Fruit fly (Drosophila melanogaster) whole organism, embryonic: ENCODE data around the gene Tet.

ENCODE experiments used
- Aef1 ChIP-seq: fragments of 200-800 bp; sonication (Bioruptor generic); IDR thresholded peaks from 3 replicates; pipeline ENCODE4 v1.3.6; 2022; ENCODE audit warnings: missing biosample characterization, missing genetic modification characterization
- Atf6 ChIP-seq: fragments of 200-800 bp; sonication (Bioruptor generic); IDR thresholded peaks from 2 replicates; pipeline ENCODE4 v1.3.6; 2022; ENCODE audit warnings: missing biosample characterization, missing genetic modification characterization
- CG11456 ChIP-seq: fragments of 200-800 bp; sonication (Bioruptor generic); IDR thresholded peaks from 3 replicates; pipeline ENCODE4 v1.3.6; 2022; ENCODE audit warnings: missing biosample characterization, missing genetic modification characterization
- CG12155 ChIP-seq: fragments of 200-800 bp; sonication (Bioruptor generic); optimal IDR thresholded peaks from 3 replicates; lab custom pipeline; 2016; ENCODE audit warnings: missing biosample characterization, missing genetic modification characterization
- CG12236 ChIP-seq: fragments of 200-800 bp; sonication (Bioruptor generic); optimal IDR thresholded peaks from 2 replicates; lab custom pipeline; 2016; ENCODE audit warnings: missing biosample characterization, missing genetic modification characterization
- CG13894 ChIP-seq: fragments of 200-800 bp; sonication (Bioruptor generic); optimal IDR thresholded peaks from 3 replicates; lab custom pipeline; 2018; ENCODE audit warnings: missing biosample characterization, mild to moderate bottlenecking, missing genetic modification characterization, moderate library complexity
- CG14014 ChIP-seq: fragments of 200-800 bp; sonication (Bioruptor generic); IDR thresholded peaks from 2 replicates; pipeline ENCODE4 v1.3.6; 2022; ENCODE audit warnings: missing biosample characterization, missing genetic modification characterization
- CG1603 ChIP-seq: fragments of 200-800 bp; sonication (Bioruptor generic); optimal IDR thresholded peaks from 2 replicates; lab custom pipeline; 2019; ENCODE audit warnings: missing biosample characterization, mild to moderate bottlenecking, missing genetic modification characterization, moderate library complexity
- CG16813 ChIP-seq: fragments of 200-800 bp; sonication (Bioruptor generic); IDR thresholded peaks from 3 replicates; pipeline ENCODE4 v1.3.6; 2022; ENCODE audit warnings: missing biosample characterization, missing genetic modification characterization; ENCODE audit not compliant: partially characterized antibody
- CG18476 ChIP-seq: fragments of 200-800 bp; sonication (Bioruptor generic); optimal IDR thresholded peaks from 2 replicates; lab custom pipeline; 2016; ENCODE audit warnings: missing biosample characterization, mild to moderate bottlenecking, missing genetic modification characterization
- CG18764 ChIP-seq: fragments of 200-800 bp; sonication (Bioruptor generic); optimal IDR thresholded peaks from 3 replicates; lab custom pipeline; 2016; ENCODE audit warnings: missing biosample characterization, missing genetic modification characterization
- CG2199 ChIP-seq: fragments of 200-800 bp; sonication (Bioruptor generic); IDR thresholded peaks from 3 replicates; pipeline ENCODE4 v1.3.6; 2022; ENCODE audit warnings: missing biosample characterization, missing genetic modification characterization
- CG2712 ChIP-seq: fragments of 200-800 bp; optimal IDR thresholded peaks from 3 replicates; lab custom pipeline; 2019; ENCODE audit warnings: missing biosample characterization, mild to moderate bottlenecking, missing genetic modification characterization, moderate library complexity
- CG31365 ChIP-seq: fragments of 200-800 bp; sonication (Bioruptor generic); optimal IDR thresholded peaks from 2 replicates; lab custom pipeline; 2018; ENCODE audit warnings: missing biosample characterization, mild to moderate bottlenecking, missing genetic modification characterization
- CG3281 ChIP-seq: fragments of 200-800 bp; sonication (Bioruptor generic); optimal IDR thresholded peaks from 3 replicates; lab custom pipeline; 2017; ENCODE audit warnings: missing biosample characterization, mild to moderate bottlenecking, missing genetic modification characterization
- CG3995 ChIP-seq: fragments of 200-800 bp; sonication (Bioruptor generic); optimal IDR thresholded peaks from 3 replicates; lab custom pipeline; 2016; ENCODE audit warnings: missing biosample characterization, missing genetic modification characterization
- CG5953 ChIP-seq: fragments of 200-800 bp; sonication (Bioruptor generic); IDR thresholded peaks from 2 replicates; pipeline ENCODE4 v1.3.6; 2022; ENCODE audit warnings: missing biosample characterization, missing genetic modification characterization
- CG7745 ChIP-seq: fragments of 200-800 bp; sonication (Bioruptor generic); optimal IDR thresholded peaks from 2 replicates; lab custom pipeline; 2018; ENCODE audit warnings: missing biosample characterization, mild to moderate bottlenecking, missing genetic modification characterization, moderate library complexity
- CG8290 ChIP-seq, 3 experiments: fragments of 200-800 bp; sonication (Bioruptor generic); optimal IDR thresholded peaks; 2 replicates each; lab custom pipeline; 2016 to 2019; ENCODE audit warnings: missing biosample characterization in 3 of 3, missing genetic modification characterization in 3 of 3, mild to moderate bottlenecking in 2 of 3, moderate library complexity in 1 of 3
- CG9609 ChIP-seq: fragments of 200-800 bp; sonication (Bioruptor generic); optimal IDR thresholded peaks from 3 replicates; lab custom pipeline; 2016; ENCODE audit warnings: missing biosample characterization, missing genetic modification characterization
- CG9817 ChIP-seq: fragments of 200-800 bp; sonication (Bioruptor generic); optimal IDR thresholded peaks from 2 replicates; lab custom pipeline; 2018; ENCODE audit warnings: missing biosample characterization, mild to moderate bottlenecking, missing genetic modification characterization, moderate library complexity
- D19A ChIP-seq: fragments of 200-800 bp; optimal IDR thresholded peaks from 3 replicates; lab custom pipeline; 2019; ENCODE audit warnings: missing biosample characterization, mild to moderate bottlenecking, missing genetic modification characterization, moderate library complexity
- D19B ChIP-seq: fragments of 200-800 bp; sonication (Bioruptor generic); optimal IDR thresholded peaks from 2 replicates; lab custom pipeline; 2017; ENCODE audit warnings: missing biosample characterization, mild to moderate bottlenecking, missing genetic modification characterization
- Dip2 ChIP-seq: fragments of 200-800 bp; sonication (Bioruptor generic); IDR thresholded peaks from 2 replicates; pipeline ENCODE4 v1.3.6; 2022; ENCODE audit warnings: missing biosample characterization, missing genetic modification characterization
- Hmr ChIP-seq: fragments of 200-800 bp; sonication (Bioruptor generic); optimal IDR thresholded peaks from 3 replicates; lab custom pipeline; 2017; ENCODE audit warnings: mild to moderate bottlenecking, missing biosample characterization, missing genetic modification reagents, missing genetic modification characterization
- Hr51 ChIP-seq, 2 experiments: fragments of 200-800 bp; sonication (Bioruptor generic); optimal IDR thresholded peaks; 2 replicates in 1 of 2; 3 replicates in 1 of 2; lab custom pipeline; 2016 to 2018; ENCODE audit warnings: missing biosample characterization in 2 of 2, missing genetic modification characterization in 2 of 2, mild to moderate bottlenecking in 1 of 2, moderate library complexity in 1 of 2
- Poxn ChIP-seq: fragments of 200-800 bp; sonication (Bioruptor generic); IDR thresholded peaks from 2 replicates; pipeline ENCODE4 v1.3.6; 2022; ENCODE audit warnings: missing biosample characterization, missing genetic modification characterization
- Spps ChIP-seq: fragments of 200-800 bp; sonication (Bioruptor generic); optimal IDR thresholded peaks from 2 replicates; lab custom pipeline; 2018; ENCODE audit warnings: missing biosample characterization, mild to moderate bottlenecking, missing genetic modification characterization
- ab ChIP-seq: fragments of 200-800 bp; sonication (Bioruptor generic); optimal IDR thresholded peaks from 2 replicates; lab custom pipeline; 2016; ENCODE audit warnings: missing biosample characterization, missing genetic modification characterization
- abd-A ChIP-seq: fragments of 200-800 bp; sonication (Bioruptor generic); optimal IDR thresholded peaks from 3 replicates; lab custom pipeline; 2019; ENCODE audit warnings: missing biosample characterization, mild to moderate bottlenecking, missing genetic modification characterization, moderate library complexity
- aop ChIP-seq: fragments of 200-800 bp; sonication (Bioruptor generic); IDR thresholded peaks from 2 replicates; pipeline ENCODE4 v1.3.6; 2022; ENCODE audit warnings: missing biosample characterization, missing genetic modification characterization
- bsh ChIP-seq, 2 experiments: fragments of 200-800 bp; sonication (Bioruptor generic); optimal IDR thresholded peaks; 2 replicates each; lab custom pipeline; 2017 to 2018; ENCODE audit warnings: mild to moderate bottlenecking in 2 of 2, missing biosample characterization in 2 of 2, missing genetic modification characterization in 2 of 2, moderate library complexity in 1 of 2
- btn ChIP-seq: fragments of 200-800 bp; sonication (Bioruptor generic); optimal IDR thresholded peaks from 2 replicates; lab custom pipeline; 2016; ENCODE audit warnings: missing biosample characterization, missing genetic modification characterization
- cg ChIP-seq: fragments of 200-800 bp; sonication (Bioruptor generic); optimal IDR thresholded peaks from 3 replicates; lab custom pipeline; 2019; ENCODE audit warnings: missing biosample characterization, mild to moderate bottlenecking, missing genetic modification characterization, moderate library complexity
- chm ChIP-seq: fragments of 200-800 bp; sonication (Bioruptor generic); IDR thresholded peaks from 2 replicates; pipeline ENCODE4 v1.3.6; 2022; ENCODE audit warnings: missing biosample characterization, missing genetic modification characterization
- dm ChIP-seq: fragments of 200-800 bp; sonication (Bioruptor generic); optimal IDR thresholded peaks from 3 replicates; lab custom pipeline; 2016; ENCODE audit warnings: missing biosample characterization, missing genetic modification characterization
- emc ChIP-seq: fragments of 200-800 bp; sonication (Bioruptor generic); optimal IDR thresholded peaks from 2 replicates; lab custom pipeline; 2016; ENCODE audit warnings: missing biosample characterization, missing genetic modification characterization
- grau ChIP-seq: fragments of 200-800 bp; optimal IDR thresholded peaks from 3 replicates; lab custom pipeline; 2019; ENCODE audit warnings: missing biosample characterization, mild to moderate bottlenecking, missing genetic modification characterization, moderate library complexity
- kah ChIP-seq: fragments of 200-800 bp; sonication (Bioruptor generic); optimal IDR thresholded peaks from 2 replicates; lab custom pipeline; 2018; ENCODE audit warnings: missing biosample characterization, mild to moderate bottlenecking, missing genetic modification characterization
- kni ChIP-seq: fragments of 200-800 bp; sonication (Bioruptor generic); optimal IDR thresholded peaks from 3 replicates; lab custom pipeline; 2017; ENCODE audit warnings: mild to moderate bottlenecking, missing biosample characterization, missing genetic modification reagents, missing genetic modification characterization
- mld ChIP-seq: fragments of 200-800 bp; sonication (Bioruptor generic); IDR thresholded peaks from 3 replicates; pipeline ENCODE4 v1.3.6; 2022; ENCODE audit warnings: missing biosample characterization, missing genetic modification characterization; ENCODE audit not compliant: partially characterized antibody
- org-1 ChIP-seq: fragments of 200-800 bp; sonication (Bioruptor generic); optimal IDR thresholded peaks from 2 replicates; lab custom pipeline; 2017; ENCODE audit warnings: missing biosample characterization, missing genetic modification characterization
- pita ChIP-seq: fragments of 200-800 bp; sonication (Bioruptor generic); optimal IDR thresholded peaks from 2 replicates; lab custom pipeline; 2017; ENCODE audit warnings: missing biosample characterization, mild to moderate bottlenecking, missing genetic modification characterization
- rib ChIP-seq: fragments of 200-800 bp; sonication (Bioruptor generic); IDR thresholded peaks from 2 replicates; pipeline ENCODE4 v1.3.6; 2022; ENCODE audit warnings: missing biosample characterization, missing genetic modification characterization
- sisA ChIP-seq: fragments of 200-800 bp; sonication (Bioruptor generic); IDR thresholded peaks from 2 replicates; pipeline ENCODE4 v1.3.6; 2022; ENCODE audit warnings: missing biosample characterization, missing genetic modification characterization
- stc ChIP-seq: fragments of 200-800 bp; sonication (Bioruptor generic); IDR thresholded peaks from 2 replicates; pipeline ENCODE4 v1.3.6; 2022; ENCODE audit warnings: missing biosample characterization, missing genetic modification characterization
- tx ChIP-seq: fragments of 200-800 bp; sonication (Bioruptor generic); optimal IDR thresholded peaks from 2 replicates; lab custom pipeline; 2016; ENCODE audit warnings: missing biosample characterization, missing genetic modification characterization
- unc-4 ChIP-seq: fragments of 200-800 bp; sonication (Bioruptor generic); IDR thresholded peaks from 2 replicates; pipeline ENCODE4 v1.3.6; 2022; ENCODE audit warnings: missing biosample characterization, missing genetic modification characterization; ENCODE audit not compliant: partially characterized antibody
- wdn ChIP-seq: fragments of 200-800 bp; sonication (Bioruptor generic); IDR thresholded peaks from 2 replicates; pipeline ENCODE4 v1.3.6; 2022; ENCODE audit warnings: missing biosample characterization, missing genetic modification characterization
- z ChIP-seq: fragments of 200-800 bp; sonication (Bioruptor generic); IDR thresholded peaks from 3 replicates; pipeline ENCODE4 v1.3.6; 2022; ENCODE audit warnings: missing biosample characterization, missing genetic modification characterization

The Tet gene

dm6 chr3L:2773968-2774461, 104.9 kb downstream of the Tet start, which contains the start of the genes CG12093 and Atg2 (continued):
- no peak for TF ChIP-seq CG31365 (tag; lab: Kevin White, UChicago)
- peak; percentile 51; the same call in 1 of the 2 replicates for TF ChIP-seq aop (GFP tag; lab: Robert Waterston, UW)
- peak; percentile 89 for TF ChIP-seq Poxn (GFP tag; lab: Robert Waterston, UW)
- peak; percentile 87 for TF ChIP-seq CG3995 (GFP tag; lab: Kevin White, UChicago)
- peak; percentile 89 for TF ChIP-seq kah (GFP tag; lab: Kevin White, UChicago)
- TF ChIP-seq CG12236: peak; percentile 3
- peak; percentile 50 to 90 for TF ChIP-seq bsh (GFP tag; optimal IDR thresholded peaks at IDR 0.05; lab: Kevin White, UChicago)
- peak; percentile 92 for TF ChIP-seq CG12155
- peak; percentile 90 for TF ChIP-seq CG13894
- TF ChIP-seq CG5953 (GFP tag; lab: Robert Waterston, UW): peak; percentile 81
- no peak for TF ChIP-seq btn (GFP tag; lab: Kevin White, UChicago)
- TF ChIP-seq wdn (GFP tag; lab: Robert Waterston, UW): peak; percentile 94
- TF ChIP-seq CG18764: peak; percentile 78
- TF ChIP-seq Hr51 (GFP tag; optimal IDR thresholded peaks at IDR 0.05; lab: Kevin White, UChicago): peak; percentile 90 to 94
- peak; percentile 94 for TF ChIP-seq CG2712 (tag; lab: Kevin White, UChicago)
- TF ChIP-seq CG2199: 0 out of 3 replicates have a peak, but pooled peaks have one; percentile 69
- peak; percentile 94 for TF ChIP-seq grau (tag; lab: Kevin White, UChicago)
- TF ChIP-seq kni: peak; percentile 36
- peak; percentile 93 for TF ChIP-seq Aef1 (GFP tag; lab: Robert Waterston, UW)
- TF ChIP-seq CG16813 (GFP tag; lab: Robert Waterston, UW): no peak
- peak; percentile 68 for TF ChIP-seq Spps (tag; lab: Kevin White, UChicago)
- peak; percentile 16 for TF ChIP-seq CG7745
- TF ChIP-seq CG3281 (GFP tag; lab: Kevin White, UChicago): peak; percentile 90
- peak; percentile 31 for TF ChIP-seq dm (GFP tag; lab: Kevin White, UChicago)
- TF ChIP-seq tx (GFP tag; lab: Kevin White, UChicago): peak; percentile 68
- no peak for TF ChIP-seq mld
- TF ChIP-seq CG11456 (GFP tag; lab: Robert Waterston, UW): peak; percentile 96
- TF ChIP-seq D19A: peak; percentile 78
- TF ChIP-seq rib (GFP tag; lab: Robert Waterston, UW): peak; percentile 89
- TF ChIP-seq CG9609 (GFP tag; lab: Kevin White, UChicago): peak; percentile 45
- no peak for TF ChIP-seq abd-A (tag; lab: Kevin White, UChicago)
- peak; percentile 98 for TF ChIP-seq D19B
- peak; percentile 91 for TF ChIP-seq stc
- peak; percentile 93 for TF ChIP-seq sisA (GFP tag; lab: Robert Waterston, UW)
- peak; percentile 64 for TF ChIP-seq CG1603 (tag; lab: Kevin White, UChicago)
- TF ChIP-seq CG8290 (GFP tag; optimal IDR thresholded peaks at IDR 0.05; lab: Kevin White, UChicago): peak; percentile 67
- peak; percentile 67 to 85 for TF ChIP-seq CG8290 (tag; optimal IDR thresholded peaks at IDR 0.05; lab: Kevin White, UChicago)
- TF ChIP-seq CG9817 (tag; lab: Kevin White, UChicago): peak; percentile 97
- TF ChIP-seq z (GFP tag; lab: Robert Waterston, UW): no peak
- TF ChIP-seq Atf6 (GFP tag; lab: Robert Waterston, UW): peak; percentile 94
- TF ChIP-seq CG18476 (GFP tag; lab: Kevin White, UChicago): peak; percentile 79
- TF ChIP-seq emc (GFP tag; lab: Kevin White, UChicago): peak; percentile 52
- TF ChIP-seq chm (GFP tag; lab: Robert Waterston, UW): peak; percentile 89
- peak; percentile 76 for TF ChIP-seq ab (GFP tag; lab: Kevin White, UChicago)
- TF ChIP-seq org-1 (GFP tag; lab: Kevin White, UChicago): peak; percentile 78
- TF ChIP-seq unc-4 (GFP tag; lab: Robert Waterston, UW): no peak
- peak; percentile 96 for TF ChIP-seq Hmr (GFP tag; lab: Kevin White, UChicago)
- TF ChIP-seq Dip2 (GFP tag; lab: Robert Waterston, UW): no peak
- no peak for TF ChIP-seq cg
- TF ChIP-seq pita (GFP tag; lab: Kevin White, UChicago): no peak
- TF ChIP-seq CG14014: peak; percentile 94
